Fruit fly (Drosophila melanogaster) Kc167 (cell line): Measurements from ENCODE around the gene CG10013.

ENCODE experiments used
- Myc ChIP-seq: fragments of >200 bp; optimal IDR thresholded peaks from 2 replicates; lab custom pipeline; 2017; ENCODE audit warnings: missing external identifiers
- Sin3A ChIP-seq: fragments of >200 bp; optimal IDR thresholded peaks from 2 replicates; lab custom pipeline; 2018; ENCODE audit warnings: missing external identifiers
- h ChIP-seq: fragments of >200 bp; optimal IDR thresholded peaks from 3 replicates; lab custom pipeline; 2018; ENCODE audit warnings: missing external identifiers
- insv ChIP-seq: fragments of >200 bp; optimal IDR thresholded peaks from 3 replicates; lab custom pipeline; 2018; ENCODE audit warnings: missing external identifiers
- psq ChIP-seq: fragments of >200 bp; optimal IDR thresholded peaks from 2 replicates; lab custom pipeline; 2017; ENCODE audit warnings: missing external identifiers
- ttk ChIP-seq: sonication (Bioruptor generic); optimal IDR thresholded peaks from 2 replicates; lab custom pipeline; 2017; ENCODE audit warnings: missing external identifiers

DNA sequence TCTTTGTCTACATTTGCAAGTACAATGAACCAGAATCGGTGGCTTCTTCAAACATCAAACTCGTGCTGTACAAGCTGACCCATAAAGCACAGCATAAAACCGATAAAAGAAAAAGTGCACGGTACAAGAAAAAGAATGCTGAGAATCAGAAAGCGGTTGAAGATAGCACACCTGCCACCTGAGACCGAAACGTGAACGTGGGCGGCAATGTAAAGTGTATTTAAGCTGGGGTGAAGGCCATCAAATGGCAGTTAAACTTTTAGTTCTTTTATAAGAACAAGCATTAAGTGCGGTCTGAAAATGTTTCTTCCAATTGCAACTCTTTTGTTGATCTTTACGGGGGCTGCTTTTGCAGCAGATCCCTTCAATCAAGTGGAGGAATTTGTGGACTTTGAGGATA lies 12.3 kb upstream of the CG10013 start, which contains the start of gene CG4066:
- no peak for TF ChIP-seq Sin3A (lab: Kevin White, UChicago)
- TF ChIP-seq psq = no peak
- TF ChIP-seq ttk (lab: Kevin White, UChicago) = no peak
- TF ChIP-seq h = no peak
- no peak for TF ChIP-seq Myc (lab: Kevin White, UChicago)
- TF ChIP-seq insv (lab: Kevin White, UChicago) = no peak
